Worm (Caenorhabditis elegans) whole organism, midembryonic: ENCODE results near the gene amph-1.
"Not testable (repeated sequence)": the region's sequence is repeated elsewhere in the genome, so short reads cannot be mapped to it uniquely, and the experiment has no call there.

ENCODE experiments used
- T22C8.4 ChIP-seq: fragments of 200-800 bp; sonication (Bioruptor generic); IDR thresholded peaks from 2 replicates; pipeline ENCODE4 v1.3.6; 2022; ENCODE audit warnings: missing genetic modification characterization, missing compliant biosample characterization
- flt-1 ChIP-seq: fragments of 200-800 bp; sonication (Bioruptor generic); IDR thresholded peaks from 2 replicates; pipeline ENCODE4 v1.3.6; 2022; ENCODE audit warnings: missing genetic modification characterization, missing compliant biosample characterization
- med-1 ChIP-seq: sonication (generic microtip); optimal IDR thresholded peaks from 2 replicates; lab custom pipeline; 2017; ENCODE audit warnings: missing genetic modification characterization, mild to moderate bottlenecking, missing compliant biosample characterization, antibody characterized with exemption, missing genetic modification reagents; ENCODE audit not compliant: insufficient read depth
- ref-1 ChIP-seq: fragments of 200-800 bp; sonication (Bioruptor generic); conservative IDR thresholded peaks from 2 replicates; pipeline ENCODE4 v1.3.6; 2022; ENCODE audit warnings: missing genetic modification reagents, missing genetic modification characterization, missing compliant biosample characterization
- ztf-29 ChIP-seq: fragments of 200-800 bp; sonication (Bioruptor generic); IDR thresholded peaks from 2 replicates; pipeline ENCODE4 v1.3.6; 2022; ENCODE audit warnings: missing genetic modification reagents, missing genetic modification characterization, missing compliant biosample characterization

- TF ChIP-seq ref-1; med-1 (GFP tag; lab: Kevin White, UChicago); ztf-29 (GFP tag; lab: Robert Waterston, UW); flt-1 (GFP tag; lab: Robert Waterston, UW); T22C8.4 (GFP tag; lab: Robert Waterston, UW): not testable (repeated sequence)
Observed at ce11 chrIV:9595779-9596406, 51.8 kb downstream of the amph-1 start, which contains the start of the genes F27C8.3 and F27C8.2.
